Worm (Caenorhabditis elegans): Measurements from ENCODE around the gene srg-53.

- no peak for TF ChIP-seq W03F9.2 (tag; optimal IDR thresholded peaks at IDR 0.05)
- TF ChIP-seq dao-5 (tag; optimal IDR thresholded peaks at IDR 0.05): no peak
- TF ChIP-seq him-1 (tag; optimal IDR thresholded peaks at IDR 0.05): no peak
These were observed 29.8 kb upstream of the srg-53 start, which contains the start of gene srbc-12 for ce11 chrV:849512-849911.

Data from whole organism, L4/young adult.